Fruit fly (Drosophila melanogaster) whole organism: Measurements from ENCODE around the gene Rpn13R.

Source experiments
- CG8478 ChIP-seq: fragments of >200 bp; optimal IDR thresholded peaks from 2 replicates; lab custom pipeline; 2018; ENCODE audit warnings: inconsistent platforms
- Dll ChIP-seq: fragments of >200 bp; optimal IDR thresholded peaks from 2 replicates; lab custom pipeline; 2017
- EcR ChIP-seq, 2 experiments: fragments of >200 bp; optimal IDR thresholded peaks; 2 replicates each; lab custom pipeline; 2017; ENCODE audit warnings: missing biosample characterization in 2 of 2, missing genetic modification characterization in 2 of 2, missing genetic modification reagents in 2 of 2
- pan ChIP-seq: fragments of >200 bp; optimal IDR thresholded peaks from 2 replicates; lab custom pipeline; 2017
- psq ChIP-seq: fragments of >200 bp; optimal IDR thresholded peaks from 2 replicates; lab custom pipeline; 2017
- usp ChIP-seq: fragments of >200 bp; optimal IDR thresholded peaks from 2 replicates; lab custom pipeline; 2017; ENCODE audit warnings: missing biosample characterization, missing genetic modification characterization, mixed read lengths

Rpn13R gene

DNA sequence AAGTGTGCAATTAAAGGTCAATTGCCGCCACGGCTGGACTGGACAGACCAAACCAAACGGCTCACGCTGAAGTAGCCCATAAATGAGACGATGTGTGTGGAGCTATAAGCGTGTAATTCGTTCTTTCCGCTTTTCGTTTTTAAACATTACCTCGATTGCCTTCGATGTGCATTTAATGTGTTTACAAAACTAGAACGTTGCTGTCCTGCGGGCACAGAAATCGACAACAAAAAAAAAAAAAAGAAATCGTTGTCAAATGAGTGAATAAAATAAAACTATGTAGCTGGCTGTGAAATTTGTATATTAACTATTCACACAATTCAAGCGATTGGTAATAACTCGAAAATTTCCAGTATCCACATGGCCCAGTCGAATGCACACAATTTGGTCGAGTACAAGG, at the start of gene Rpn13R:
Gene Rpn13R (plus strand): TSS at position 301 of the 400 bp plus-strand sequence.
- no peak for TF ChIP-seq usp (GFP tag; lab: Kevin White, UChicago)
- TF ChIP-seq pan (lab: Kevin White, UChicago) = no peak
- no peak for TF ChIP-seq EcR (GFP tag; optimal IDR thresholded peaks at IDR 0.05; lab: Kevin White, UChicago)
- no peak for TF ChIP-seq Dll (lab: Kevin White, UChicago)
- no peak for TF ChIP-seq CG8478 (lab: Kevin White, UChicago)
- TF ChIP-seq psq (lab: Kevin White, UChicago) = no peak

DNA sequence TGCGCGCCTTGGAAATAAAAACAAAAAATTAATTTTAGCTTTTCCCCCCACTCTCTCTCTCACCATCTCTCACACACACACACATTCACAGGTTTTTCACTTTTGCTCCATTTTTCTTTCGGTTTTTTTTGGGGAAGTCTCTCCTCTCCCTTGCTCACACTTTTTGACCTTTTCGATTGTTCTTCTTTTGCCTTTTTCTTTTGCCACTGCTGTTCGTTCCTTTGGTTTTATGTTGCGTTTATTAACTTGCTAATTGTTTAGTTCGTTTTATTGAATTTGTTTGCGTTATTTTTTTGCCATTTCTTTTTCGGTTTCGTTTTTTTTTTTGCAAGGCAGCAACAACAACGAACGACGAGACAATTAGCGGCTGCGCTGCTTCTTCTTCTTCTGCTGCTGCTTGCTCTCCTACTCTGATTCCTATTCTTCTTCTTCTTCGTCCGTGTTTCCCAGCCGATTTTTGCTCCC, 49.3 kb upstream of the Rpn13R start:
- TF ChIP-seq pan (lab: Kevin White, UChicago) = no peak
- no peak for TF ChIP-seq usp (GFP tag; lab: Kevin White, UChicago)
- TF ChIP-seq psq (lab: Kevin White, UChicago) = peak; percentile 17

DNA sequence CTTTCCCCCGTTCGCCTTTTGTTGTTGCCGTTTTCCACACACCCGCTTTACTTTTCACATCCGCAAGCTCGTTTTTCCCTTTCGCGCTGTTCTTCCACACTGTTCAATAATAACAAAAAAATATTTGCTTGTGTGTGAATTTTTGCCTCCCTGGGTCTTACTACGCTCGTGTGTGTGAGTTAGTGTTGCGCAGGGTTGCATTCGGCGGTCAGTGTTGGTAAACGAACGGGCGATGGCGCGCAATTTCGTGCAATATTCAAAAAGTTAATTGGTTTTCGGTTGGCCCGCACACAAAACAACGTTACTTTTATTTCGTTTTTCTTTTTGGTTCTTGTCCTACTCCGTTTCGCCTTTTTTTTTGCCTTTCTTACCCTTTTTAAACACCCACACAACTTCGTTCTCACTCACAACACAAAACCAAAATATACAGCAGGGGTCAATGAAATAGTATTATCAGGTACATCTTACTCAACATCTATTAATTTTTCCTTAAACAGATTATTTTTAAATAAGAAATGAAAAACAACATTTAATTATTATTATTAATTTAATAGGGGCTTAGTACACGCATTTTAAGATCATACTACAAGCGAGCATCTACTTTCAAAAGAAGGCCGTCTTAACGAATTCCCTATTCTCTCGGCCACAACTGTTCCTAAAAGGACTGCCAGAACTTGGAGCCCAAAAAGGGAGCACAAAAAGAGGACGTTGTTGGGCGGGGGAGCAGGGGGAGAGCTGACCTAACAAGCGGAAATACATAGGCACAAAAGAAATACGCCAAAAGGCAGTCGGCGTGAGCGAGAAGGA, 48.7 kb upstream of the Rpn13R start:
- peak; percentile 52 for TF ChIP-seq Dll (lab: Kevin White, UChicago)
- no peak for TF ChIP-seq pan (lab: Kevin White, UChicago)

DNA sequence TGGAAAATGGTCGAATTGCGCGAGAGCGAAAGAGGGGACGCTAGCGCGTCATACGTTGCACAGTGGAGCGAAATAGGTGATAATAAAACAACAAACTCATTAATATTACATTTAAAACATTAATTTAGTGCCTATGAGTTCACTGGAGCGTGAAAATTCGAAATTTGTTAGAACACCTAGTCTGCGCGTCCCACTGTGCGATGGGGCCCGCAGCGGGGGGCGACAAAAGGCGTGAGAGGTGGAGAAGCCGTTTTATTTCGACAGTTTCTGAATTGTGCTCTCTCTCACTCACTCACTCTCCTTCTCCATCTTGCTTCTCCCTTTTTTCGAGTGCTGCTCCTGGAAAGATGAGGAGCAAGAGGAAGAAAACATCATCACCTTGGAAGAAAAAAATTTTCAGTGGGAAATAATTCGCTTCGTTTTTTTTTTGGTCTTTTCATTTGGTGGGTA, 48.0 kb upstream of the Rpn13R start:
- TF ChIP-seq pan (lab: Kevin White, UChicago) = no peak
- peak; percentile 43 for TF ChIP-seq Dll (lab: Kevin White, UChicago)
- TF ChIP-seq usp (GFP tag; lab: Kevin White, UChicago) = no peak
- no peak for TF ChIP-seq psq (lab: Kevin White, UChicago)
- TF ChIP-seq CG8478 (lab: Kevin White, UChicago) = peak; percentile 11
- no peak for TF ChIP-seq EcR (GFP tag; optimal IDR thresholded peaks at IDR 0.05; lab: Kevin White, UChicago)

DNA sequence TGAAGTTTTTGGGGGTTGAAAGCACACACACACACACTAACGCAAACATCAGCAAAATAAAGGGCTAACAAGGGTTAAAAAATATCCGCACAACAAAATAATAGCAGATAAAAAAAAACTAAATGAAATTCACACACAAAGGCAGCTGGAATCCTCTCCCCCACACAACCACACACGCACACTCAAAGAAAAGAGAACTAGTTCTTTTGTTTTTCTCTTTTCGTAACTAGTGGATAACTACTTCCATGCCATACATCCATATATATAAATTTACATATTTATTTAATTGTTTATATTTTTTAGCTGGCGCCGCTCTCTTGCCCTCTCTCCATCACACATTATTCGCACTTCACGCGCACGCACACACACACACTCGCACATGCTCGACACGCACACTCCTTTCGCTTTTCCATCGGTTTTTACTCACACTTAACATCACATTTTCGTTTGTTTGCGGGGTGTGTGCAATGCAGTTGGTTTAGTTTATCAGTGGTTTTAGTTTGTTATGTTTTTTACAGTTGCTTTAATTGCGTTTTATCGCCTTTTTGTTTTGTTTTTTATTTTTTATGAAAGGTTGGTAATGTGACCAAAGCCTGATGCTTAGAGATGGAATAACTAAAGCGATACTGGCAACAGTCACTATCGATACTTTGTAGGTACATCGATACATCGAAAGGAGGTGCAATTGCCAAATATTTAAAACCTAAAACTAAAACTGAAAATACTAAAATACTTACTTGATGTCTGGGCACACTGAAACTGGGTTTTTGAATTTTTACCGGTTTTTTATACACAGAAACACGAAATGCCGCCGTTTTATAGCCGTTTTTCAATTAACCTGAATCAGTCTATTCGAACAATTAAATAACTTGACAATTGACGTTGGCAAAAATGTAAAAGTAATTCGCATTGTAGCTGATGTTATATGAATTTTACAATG, 47.3 kb upstream of the Rpn13R start, which contains the start of gene CG32767:
Gene CG32767 (minus strand): TSS at position 623 of the 940 bp plus-strand sequence.
- TF ChIP-seq usp (GFP tag; lab: Kevin White, UChicago) = no peak
- no peak for TF ChIP-seq CG8478 (lab: Kevin White, UChicago)
- no peak for TF ChIP-seq EcR (GFP tag; optimal IDR thresholded peaks at IDR 0.05; lab: Kevin White, UChicago)
- no peak for TF ChIP-seq psq (lab: Kevin White, UChicago)
- TF ChIP-seq Dll (lab: Kevin White, UChicago) = no peak
- TF ChIP-seq pan (lab: Kevin White, UChicago) = no peak

DNA sequence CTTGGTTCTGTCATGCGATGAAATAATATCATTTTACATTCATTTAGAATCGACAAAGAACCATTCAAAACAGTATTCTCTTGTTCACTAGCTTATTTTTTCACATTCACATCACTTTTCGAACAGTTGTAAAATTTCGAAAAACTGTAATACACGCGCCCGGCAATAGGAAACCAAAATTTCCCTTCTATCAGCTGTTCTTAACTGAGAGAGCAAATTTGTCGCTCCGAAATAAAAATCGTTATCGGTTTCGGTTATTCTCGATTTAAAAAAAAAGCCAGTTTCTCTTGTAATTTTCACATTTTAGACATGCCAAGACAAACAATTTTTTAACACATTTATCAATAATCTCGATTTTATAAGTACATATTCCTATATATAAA, 46.6 kb upstream of the Rpn13R start:
- TF ChIP-seq CG8478 (lab: Kevin White, UChicago) (no peak), EcR (GFP tag; optimal IDR thresholded peaks at IDR 0.05; lab: Kevin White, UChicago) (no peak), usp (GFP tag; lab: Kevin White, UChicago) (no peak), Dll (lab: Kevin White, UChicago) (no peak), psq (lab: Kevin White, UChicago) (no peak), pan (lab: Kevin White, UChicago) (no peak)

DNA sequence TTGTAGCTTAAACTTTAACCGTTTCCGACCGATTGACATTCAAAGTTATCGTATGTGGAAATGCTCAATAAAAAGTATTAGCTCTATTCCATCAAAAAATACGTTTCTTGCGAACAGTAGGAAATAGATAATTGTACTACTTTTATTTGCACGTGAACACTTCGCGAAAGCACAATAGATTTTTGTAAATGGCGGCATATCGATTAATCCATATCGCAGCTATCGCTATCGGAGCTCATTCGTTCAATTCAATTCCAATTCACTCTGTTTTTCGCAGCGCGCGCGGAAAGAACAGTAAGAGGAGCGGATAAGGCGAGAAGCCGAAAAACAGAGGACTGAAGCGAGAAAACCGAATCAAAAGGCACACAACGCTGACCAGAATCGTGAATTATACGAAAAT, 46.2 kb upstream of the Rpn13R start, which contains the start of the genes CG15465 and rg:
Gene CG15465 (plus strand): TSS at position 291 of the 400 bp plus-strand sequence.
Gene rg (plus strand): TSS at position 291 of the 400 bp plus-strand sequence.
- no peak for TF ChIP-seq Dll (lab: Kevin White, UChicago)
- TF ChIP-seq CG8478 (lab: Kevin White, UChicago) = no peak
- TF ChIP-seq pan (lab: Kevin White, UChicago) = no peak
- no peak for TF ChIP-seq usp (GFP tag; lab: Kevin White, UChicago)
- no peak for TF ChIP-seq EcR (GFP tag; optimal IDR thresholded peaks at IDR 0.05; lab: Kevin White, UChicago)
- no peak for TF ChIP-seq psq (lab: Kevin White, UChicago)

DNA sequence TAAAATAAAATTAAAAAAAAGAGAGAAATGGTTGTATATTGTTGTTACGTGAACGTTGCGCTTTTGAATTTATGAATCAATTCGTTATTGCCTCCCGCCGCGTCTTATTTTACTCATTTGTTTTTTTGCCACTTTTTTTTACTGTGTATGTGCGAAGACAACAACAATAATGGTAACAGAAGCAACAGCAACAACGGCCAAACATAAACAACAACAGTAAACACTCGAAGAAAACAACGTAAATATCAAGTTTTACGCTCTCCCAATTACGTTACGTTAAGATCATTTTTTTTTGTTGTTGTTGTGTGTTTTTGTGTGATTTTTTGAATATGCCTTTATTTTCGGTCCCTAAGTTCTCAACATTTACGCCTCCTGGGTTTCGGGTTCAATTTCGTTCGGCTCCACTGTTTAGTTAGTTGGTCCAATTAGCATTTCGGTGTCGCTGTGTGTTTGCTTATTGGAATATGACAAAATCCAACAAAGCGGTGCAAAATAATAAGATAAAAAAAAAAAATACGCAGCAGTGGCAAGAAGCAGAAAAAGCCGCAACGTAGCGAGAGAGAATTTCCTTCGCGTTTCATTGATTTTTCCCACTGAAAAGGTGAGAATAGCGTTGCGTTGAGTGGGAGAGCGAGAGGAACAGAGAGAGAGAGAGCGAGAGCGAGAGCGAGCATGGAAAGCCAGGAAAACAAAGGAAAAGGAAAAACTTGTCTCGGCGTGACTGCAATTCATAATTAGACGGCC, 45.6 kb upstream of the Rpn13R start:
- TF ChIP-seq Dll (lab: Kevin White, UChicago) (peak; percentile 87), pan (lab: Kevin White, UChicago) (no peak)

DNA sequence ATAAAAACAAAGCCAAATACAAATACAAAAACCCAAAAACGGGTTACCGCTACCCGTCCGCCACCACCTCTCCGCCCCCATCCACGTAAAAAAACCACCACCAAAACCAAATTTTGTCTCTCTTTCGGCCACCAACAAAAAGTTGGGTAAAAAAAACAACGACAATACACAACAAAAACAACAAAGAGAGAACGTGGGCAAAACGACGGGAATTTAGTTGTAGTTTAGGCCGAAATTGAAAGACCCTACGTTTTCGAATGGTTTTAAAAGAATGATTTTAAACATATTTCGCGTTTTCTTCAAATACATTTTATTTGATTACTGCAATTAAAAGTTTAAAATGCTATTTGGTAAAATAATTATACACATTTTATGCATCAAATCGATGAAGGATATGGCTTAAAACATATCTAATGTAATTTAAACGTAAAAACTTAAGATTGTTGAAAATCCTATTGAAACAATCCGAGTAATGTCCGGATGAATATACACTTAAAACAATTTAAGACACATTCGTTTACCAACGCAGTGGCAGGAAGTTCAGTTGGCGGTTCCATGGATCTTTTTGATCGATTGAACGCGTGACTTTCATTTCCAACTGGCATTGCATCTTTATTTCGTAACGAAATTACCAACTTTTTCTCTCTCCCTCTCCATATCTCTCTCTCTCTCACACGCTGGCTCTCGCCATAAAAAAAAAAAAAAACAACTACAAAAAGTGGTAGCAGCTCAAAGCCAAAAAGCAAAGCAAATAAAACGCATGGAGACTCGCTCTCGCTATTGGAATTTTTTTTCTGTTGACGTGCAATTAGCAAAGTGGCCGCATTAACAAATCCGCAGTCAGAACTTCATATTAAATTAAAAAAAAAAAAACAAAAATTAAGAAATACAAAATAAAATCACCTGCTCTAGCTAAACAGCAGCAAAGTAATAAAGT, 44.7 kb upstream of the Rpn13R start:
- TF ChIP-seq usp (GFP tag; lab: Kevin White, UChicago) (no peak), CG8478 (lab: Kevin White, UChicago) (no peak), Dll (lab: Kevin White, UChicago) (no peak), pan (lab: Kevin White, UChicago) (no peak), EcR (GFP tag; optimal IDR thresholded peaks at IDR 0.05; lab: Kevin White, UChicago) (no peak), psq (lab: Kevin White, UChicago) (no peak)
